Fruit fly (Drosophila melanogaster) whole organism, adult: ENCODE results near the gene G6P.

Experiments used
- CG11617 ChIP-seq: fragments of 200-800 bp; sonication (Bioruptor generic); optimal IDR thresholded peaks from 2 replicates; lab custom pipeline; 2017; ENCODE audit warnings: mild to moderate bottlenecking, missing biosample characterization, missing genetic modification reagents, missing genetic modification characterization
- CG1620 ChIP-seq: fragments of 200-800 bp; sonication (Bioruptor generic); optimal IDR thresholded peaks from 2 replicates; lab custom pipeline; 2016; ENCODE audit warnings: missing biosample characterization, missing genetic modification characterization
- Hr96 ChIP-seq: fragments of 200-800 bp; sonication (Bioruptor generic); optimal IDR thresholded peaks from 2 replicates; lab custom pipeline; 2016; ENCODE audit warnings: missing biosample characterization, missing genetic modification characterization
- cic ChIP-seq: fragments of 200-800 bp; sonication (Bioruptor generic); optimal IDR thresholded peaks from 2 replicates; lab custom pipeline; 2017; ENCODE audit warnings: missing biosample characterization, mild to moderate bottlenecking, missing genetic modification characterization, moderate library complexity
- kay ChIP-seq: fragments of 200-800 bp; sonication (Bioruptor generic); peaks from one replicate; lab custom pipeline; 2016; ENCODE audit warnings: missing biosample characterization, missing genetic modification characterization, borderline replicate concordance

DNA sequence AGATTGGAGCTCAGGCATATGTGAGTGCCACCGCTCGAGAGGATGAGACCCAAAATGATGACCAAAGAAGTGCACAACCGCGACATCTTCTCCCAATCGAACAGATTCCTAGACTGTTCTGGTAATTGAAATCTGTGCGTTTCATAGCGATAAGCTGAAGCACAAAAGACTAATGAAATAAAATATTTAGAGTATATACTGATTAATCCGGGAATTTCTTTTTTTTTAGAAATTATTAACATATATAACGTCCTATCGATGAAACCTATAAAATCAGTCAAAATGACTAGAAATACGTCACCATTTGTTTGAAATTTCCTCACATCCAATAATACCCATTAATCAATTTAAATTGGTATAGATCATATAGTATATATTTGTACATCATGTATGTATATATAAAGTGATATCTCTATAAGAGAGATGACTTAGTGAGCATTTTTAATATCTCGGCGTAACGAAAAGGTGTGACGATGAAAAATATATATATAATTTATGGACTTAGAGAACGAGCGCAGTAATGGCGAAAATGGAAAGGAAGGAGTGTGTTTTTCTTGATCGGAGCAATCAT, 31.6 kb upstream of the G6P start, which contains the start of the genes CG3117 and CG2983:
- TF ChIP-seq Hr96 (GFP tag; lab: Kevin White, UChicago) (no peak), CG1620 (GFP tag; lab: Kevin White, UChicago) (no peak), CG11617 (GFP tag; lab: Kevin White, UChicago) (no peak), cic (GFP tag; lab: Kevin White, UChicago) (no peak), kay (GFP tag; lab: Kevin White, UChicago) (no peak)
